Fruit fly (Drosophila melanogaster) whole organism, wandering third instar larva: ENCODE measurements around the gene Cht6.

ENCODE experiments used
- dmrt93B ChIP-seq: fragments of 200-800 bp; sonication (Bioruptor generic); optimal IDR thresholded peaks from 2 replicates; lab custom pipeline; 2018; ENCODE audit warnings: missing biosample characterization, mild to moderate bottlenecking, missing genetic modification characterization
- h ChIP-seq: fragments of 200-800 bp; sonication (Bioruptor generic); optimal IDR thresholded peaks from 3 replicates; lab custom pipeline; 2016; ENCODE audit warnings: missing biosample characterization, mild to moderate bottlenecking, missing genetic modification characterization
- pan ChIP-seq: fragments of >200 bp; optimal IDR thresholded peaks from 2 replicates; lab custom pipeline; 2017
- psq ChIP-seq: fragments of 200-800 bp; sonication (Bioruptor generic); optimal IDR thresholded peaks from 3 replicates; lab custom pipeline; 2017; ENCODE audit warnings: missing biosample characterization, mild to moderate bottlenecking, missing genetic modification characterization, moderate library complexity
- usp ChIP-seq: fragments of >200 bp; optimal IDR thresholded peaks from 2 replicates; lab custom pipeline; 2017; ENCODE audit warnings: missing biosample characterization, missing genetic modification characterization

DNA sequence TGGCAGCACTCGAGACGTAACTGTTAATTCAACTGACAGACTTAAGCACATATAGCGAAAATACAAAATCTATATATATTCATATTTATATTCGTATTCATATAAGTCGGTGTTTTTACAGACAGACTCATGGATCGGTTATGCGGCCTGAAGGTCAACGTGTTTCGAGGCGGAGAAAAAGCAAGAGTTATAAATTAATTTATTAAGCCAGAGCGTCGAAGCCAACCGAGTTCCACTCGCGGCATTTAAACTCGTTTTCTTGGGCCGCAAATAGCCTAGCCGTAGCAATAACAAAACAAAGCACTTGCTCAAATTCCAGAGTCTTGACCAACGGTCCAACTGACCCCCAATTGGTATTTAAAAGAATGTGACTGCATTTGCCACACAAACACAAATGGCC lies 4.2 kb downstream of the Cht6 start:
- TF ChIP-seq usp (GFP tag; lab: Kevin White, UChicago) = no peak
- no peak for TF ChIP-seq pan
- no peak for TF ChIP-seq dmrt93B (GFP tag; lab: Kevin White, UChicago)
- TF ChIP-seq psq = no peak
- TF ChIP-seq h (GFP tag; lab: Kevin White, UChicago) = no peak
